Worm (Caenorhabditis elegans) whole organism, young adult: ENCODE results near the gene nspc-4.

ENCODE experiments used
- F23B12.7 ChIP-seq: sonication (generic microtip); optimal IDR thresholded peaks from 2 replicates; lab custom pipeline; 2017; ENCODE audit warnings: missing genetic modification characterization, mild to moderate bottlenecking, missing compliant biosample characterization, antibody characterized with exemption, moderate library complexity; ENCODE audit not compliant: insufficient read depth
- attf-5 ChIP-seq: fragments of 200-800 bp; sonication (Bioruptor generic); optimal IDR thresholded peaks from 2 replicates; lab custom pipeline; 2018; ENCODE audit warnings: mild to moderate bottlenecking, missing genetic modification characterization, missing compliant biosample characterization
- bed-1 ChIP-seq: fragments of 200-800 bp; sonication (Bioruptor generic); IDR thresholded peaks from 2 replicates; pipeline ENCODE4 v1.3.6; 2022; ENCODE audit warnings: missing genetic modification reagents, missing genetic modification characterization, missing compliant biosample characterization
- egl-18 ChIP-seq: fragments of 200-800 bp; sonication (Bioruptor generic); IDR thresholded peaks from 2 replicates; pipeline ENCODE4 v1.3.6; 2022; ENCODE audit warnings: missing genetic modification reagents, missing genetic modification characterization, missing compliant biosample characterization
- hrde-1 ChIP-seq: sonication (generic microtip); optimal IDR thresholded peaks from 2 replicates; lab custom pipeline; 2016; ENCODE audit warnings: missing genetic modification characterization, mild to moderate bottlenecking, missing compliant biosample characterization, moderate library complexity, missing genotype, missing genetic modification reagents, borderline replicate concordance
- madf-3 ChIP-seq: fragments of 200-800 bp; sonication (Bioruptor generic); IDR thresholded peaks from 2 replicates; pipeline ENCODE4 v1.3.6; 2022; ENCODE audit warnings: missing genetic modification reagents, missing genetic modification characterization, missing compliant biosample characterization
- nhr-27 ChIP-seq: fragments of 200-800 bp; sonication (Bioruptor generic); optimal IDR thresholded peaks from 2 replicates; lab custom pipeline; 2018; ENCODE audit warnings: mild to moderate bottlenecking, missing genetic modification characterization, moderate library complexity, missing compliant biosample characterization
- nhr-90 ChIP-seq: sonication (generic microtip); optimal IDR thresholded peaks from 2 replicates; lab custom pipeline; 2016; ENCODE audit warnings: missing genotype, mild to moderate bottlenecking, missing genetic modification characterization, missing compliant biosample characterization
- somi-1 ChIP-seq: fragments of 200-800 bp; sonication (Bioruptor generic); optimal IDR thresholded peaks from 2 replicates; lab custom pipeline; 2018; ENCODE audit warnings: mild to moderate bottlenecking, missing genetic modification characterization, missing compliant biosample characterization
- unc-130 ChIP-seq: sonication (generic microtip); optimal IDR thresholded peaks from 2 replicates; lab custom pipeline; 2016; ENCODE audit warnings: missing genetic modification reagents, missing genetic modification characterization, missing compliant biosample characterization
- ztf-18 ChIP-seq: sonication (generic microtip); optimal IDR thresholded peaks from 2 replicates; lab custom pipeline; 2016; ENCODE audit warnings: missing genotype, mild to moderate bottlenecking, missing genetic modification characterization, missing compliant biosample characterization

DNA sequence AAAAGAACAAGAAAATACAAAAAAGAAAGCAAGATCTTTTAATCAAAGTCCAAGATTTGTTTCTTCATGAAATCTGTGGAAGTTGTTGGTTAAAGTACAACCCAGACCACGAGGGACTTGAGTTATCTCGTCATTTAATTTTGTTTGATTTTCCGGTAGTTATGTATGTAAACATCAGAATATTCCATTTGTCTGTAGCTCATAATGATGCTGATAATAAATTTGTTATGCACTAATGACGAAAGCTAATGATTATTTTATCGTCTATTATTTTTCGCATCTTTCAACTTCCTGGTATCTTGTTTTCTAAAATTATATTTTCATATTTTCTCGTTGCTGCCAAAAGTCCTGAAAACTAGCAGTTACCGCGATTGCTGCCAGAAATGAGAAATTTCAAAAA is 15.2 kb downstream of the nspc-4 start:
- no peak for TF ChIP-seq bed-1 (GFP tag; lab: Robert Waterston, UW)
- no peak for TF ChIP-seq somi-1 (GFP tag; lab: Kevin White, UChicago)
- TF ChIP-seq nhr-27 (tag; lab: Kevin White, UChicago): no peak
- TF ChIP-seq unc-130: no peak
- TF ChIP-seq hrde-1: no peak
- no peak for TF ChIP-seq F23B12.7 (tag; lab: Kevin White, UChicago)
- no peak for TF ChIP-seq nhr-90 (tag; lab: Kevin White, UChicago)
- TF ChIP-seq madf-3 (GFP tag; lab: Robert Waterston, UW): no peak
- no peak for TF ChIP-seq ztf-18 (tag; lab: Kevin White, UChicago)
- no peak for TF ChIP-seq attf-5 (GFP tag; lab: Kevin White, UChicago)
- TF ChIP-seq egl-18 (GFP tag; lab: Robert Waterston, UW): no peak
